Worm (Caenorhabditis elegans) whole organism, early embryonic: Measurements from ENCODE around the gene C10C5.5.

Experiments used
- B0310.2 ChIP-seq: sonication (generic microtip); optimal IDR thresholded peaks from 2 replicates; lab custom pipeline; 2016; ENCODE audit warnings: mild to moderate bottlenecking, missing genetic modification characterization, missing compliant biosample characterization
- F13C5.2 ChIP-seq: sonication (generic microtip); optimal IDR thresholded peaks from 2 replicates; lab custom pipeline; 2017; ENCODE audit warnings: mild to moderate bottlenecking, missing genetic modification characterization, inconsistent platforms, missing compliant biosample characterization
- aly-1 ChIP-seq: sonication (generic microtip); optimal IDR thresholded peaks from 2 replicates; lab custom pipeline; 2016; ENCODE audit warnings: missing genetic modification characterization, missing compliant biosample characterization
- ama-1 ChIP-seq: fragments of 150-350 bp; optimal IDR thresholded peaks from 2 replicates; lab custom pipeline; 2014
- ceh-13 ChIP-seq: fragments of 200-800 bp; sonication (Bioruptor generic); optimal IDR thresholded peaks from 2 replicates; lab custom pipeline; 2018; ENCODE audit warnings: mild to moderate bottlenecking, missing genetic modification characterization, missing compliant biosample characterization
- ceh-36 ChIP-seq: sonication (generic microtip); optimal IDR thresholded peaks from 2 replicates; lab custom pipeline; 2016; ENCODE audit warnings: missing genetic modification characterization, inconsistent platforms, missing compliant biosample characterization
- ets-7 ChIP-seq: sonication (generic microtip); optimal IDR thresholded peaks from 2 replicates; lab custom pipeline; 2016; ENCODE audit warnings: missing genotype, missing genetic modification characterization, missing compliant biosample characterization
- flt-1 ChIP-seq: fragments of 200-800 bp; sonication (Bioruptor generic); IDR thresholded peaks from 2 replicates; pipeline ENCODE4 v1.3.6; 2022; ENCODE audit warnings: missing genetic modification characterization, missing compliant biosample characterization
- hmbx-1 ChIP-seq: sonication (generic microtip); optimal IDR thresholded peaks from 2 replicates; lab custom pipeline; 2016; ENCODE audit warnings: mild to moderate bottlenecking, missing genetic modification characterization, missing compliant biosample characterization
- hmg-4 ChIP-seq: fragments of 200-800 bp; sonication (Bioruptor generic); optimal IDR thresholded peaks from 2 replicates; lab custom pipeline; 2018; ENCODE audit warnings: mild to moderate bottlenecking, missing genetic modification characterization, missing compliant biosample characterization
- hnd-1 ChIP-seq: sonication (generic microtip); optimal IDR thresholded peaks from 2 replicates; lab custom pipeline; 2016; ENCODE audit warnings: missing genetic modification characterization, missing compliant biosample characterization
- pes-1 ChIP-seq: fragments of 200-800 bp; sonication (Bioruptor generic); IDR thresholded peaks from 2 replicates; pipeline ENCODE4 v1.3.6; 2022; ENCODE audit warnings: missing genetic modification reagents, missing genetic modification characterization, missing compliant biosample characterization
- scrt-1 ChIP-seq: fragments of 200-800 bp; sonication (Bioruptor generic); IDR thresholded peaks from 2 replicates; pipeline ENCODE4 v1.3.6; 2022; ENCODE audit warnings: missing genetic modification characterization, missing compliant biosample characterization
- sea-1 ChIP-seq: fragments of 200-800 bp; sonication (Bioruptor generic); conservative IDR thresholded peaks from 2 replicates; pipeline ENCODE4 v1.3.6; 2022; ENCODE audit warnings: missing genetic modification characterization, missing compliant biosample characterization
- tbx-11 ChIP-seq: fragments of 200-800 bp; sonication (Bioruptor generic); IDR thresholded peaks from 2 replicates; pipeline ENCODE4 v1.3.6; 2022; ENCODE audit warnings: missing genetic modification characterization, missing compliant biosample characterization
- tbx-37 ChIP-seq: fragments of 200-800 bp; sonication (Bioruptor generic); conservative IDR thresholded peaks from 2 replicates; pipeline ENCODE4 v1.3.6; 2022; ENCODE audit warnings: missing genetic modification reagents, missing genetic modification characterization, missing compliant biosample characterization
- tra-4 ChIP-seq: sonication (generic microtip); optimal IDR thresholded peaks from 2 replicates; lab custom pipeline; 2017; ENCODE audit warnings: missing genetic modification characterization, missing compliant biosample characterization

Gene C10C5.5

ce11 chrIV:9423095-9423494 is 41.9 kb downstream of the C10C5.5 start, which contains the start of gene srxa-2:
Gene srxa-2 (plus strand): TSS chrIV:9423395.
- no peak for TF ChIP-seq B0310.2
- TF ChIP-seq ceh-13 (GFP tag; lab: Kevin White, UChicago) = no peak
- TF ChIP-seq pes-1 (GFP tag; lab: Robert Waterston, UW) = no peak
- TF ChIP-seq F13C5.2 = no peak
- no peak for TF ChIP-seq tbx-11 (GFP tag; lab: Robert Waterston, UW)
- no peak for TF ChIP-seq ets-7
- TF ChIP-seq hmbx-1 (tag; lab: Kevin White, UChicago) = no peak
- no peak for TF ChIP-seq hnd-1 (tag; lab: Kevin White, UChicago)
- TF ChIP-seq scrt-1 (GFP tag; lab: Robert Waterston, UW) = no peak
- no peak for TF ChIP-seq flt-1 (GFP tag; lab: Robert Waterston, UW)
- TF ChIP-seq tbx-37 (GFP tag; lab: Robert Waterston, UW) = no peak
- no peak for TF ChIP-seq ama-1 (lab: Kevin White, UChicago)
- no peak for TF ChIP-seq hmg-4 (GFP tag; lab: Kevin White, UChicago)
- no peak for TF ChIP-seq sea-1 (GFP tag; lab: Robert Waterston, UW)
- no peak for TF ChIP-seq ceh-36 (tag; lab: Kevin White, UChicago)
- no peak for TF ChIP-seq tra-4 (tag; lab: Kevin White, UChicago)
- no peak for TF ChIP-seq aly-1 (tag; lab: Kevin White, UChicago)

ce11 chrIV:9427959-9428358 is 46.7 kb downstream of the C10C5.5 start, which contains the start of gene F59B8.1:
Gene F59B8.1 (plus strand): TSS chrIV:9428259.
- TF ChIP-seq tra-4 (tag; lab: Kevin White, UChicago) (no peak), ceh-13 (GFP tag; lab: Kevin White, UChicago) (no peak), F13C5.2 (no peak), B0310.2 (no peak), ceh-36 (tag; lab: Kevin White, UChicago) (no peak), aly-1 (tag; lab: Kevin White, UChicago) (no peak), ama-1 (lab: Kevin White, UChicago) (no peak), scrt-1 (GFP tag; lab: Robert Waterston, UW) (no peak), hmg-4 (GFP tag; lab: Kevin White, UChicago) (no peak)

ce11 chrIV:9432327-9432726 is 51.1 kb downstream of the C10C5.5 start:
- TF ChIP-seq tbx-11 (GFP tag; lab: Robert Waterston, UW) (no peak), sea-1 (GFP tag; lab: Robert Waterston, UW) (no peak), ceh-36 (tag; lab: Kevin White, UChicago) (no peak), hmbx-1 (tag; lab: Kevin White, UChicago) (no peak), aly-1 (tag; lab: Kevin White, UChicago) (no peak), scrt-1 (GFP tag; lab: Robert Waterston, UW) (no peak), flt-1 (GFP tag; lab: Robert Waterston, UW) (no peak), ama-1 (lab: Kevin White, UChicago) (no peak), ceh-13 (GFP tag; lab: Kevin White, UChicago) (no peak), hnd-1 (tag; lab: Kevin White, UChicago) (no peak), pes-1 (GFP tag; lab: Robert Waterston, UW) (no peak), ets-7 (no peak), tbx-37 (GFP tag; lab: Robert Waterston, UW) (no peak), tra-4 (tag; lab: Kevin White, UChicago) (no peak), hmg-4 (GFP tag; lab: Kevin White, UChicago) (no peak), F13C5.2 (no peak)
